Fruit fly (Drosophila melanogaster) whole organism, embryonic: Measurements from ENCODE around the gene Ctu2.

Experiments
- Atf-2 ChIP-seq: fragments of 200-800 bp; sonication (Bioruptor generic); optimal IDR thresholded peaks from 2 replicates; lab custom pipeline; 2016; ENCODE audit warnings: missing biosample characterization, missing genetic modification characterization
- CG10366 ChIP-seq: fragments of 200-800 bp; sonication (Bioruptor generic); IDR thresholded peaks from 2 replicates; pipeline ENCODE4 v1.3.6; 2022; ENCODE audit warnings: missing biosample characterization, missing genetic modification characterization
- CG1233 ChIP-seq: fragments of 200-800 bp; sonication (Bioruptor generic); optimal IDR thresholded peaks from 4 replicates; lab custom pipeline; 2018; ENCODE audit warnings: missing biosample characterization, mild to moderate bottlenecking, missing genetic modification characterization
- CG12744 ChIP-seq: fragments of 200-800 bp; sonication (Bioruptor generic); optimal IDR thresholded peaks from 2 replicates; lab custom pipeline; 2016; ENCODE audit warnings: missing biosample characterization, missing genetic modification characterization
- CG13424 ChIP-seq: fragments of 200-800 bp; sonication (Bioruptor generic); optimal IDR thresholded peaks from 2 replicates; lab custom pipeline; 2019; ENCODE audit warnings: missing biosample characterization, mild to moderate bottlenecking, missing genetic modification characterization, moderate library complexity
- CG17186 ChIP-seq: fragments of 200-800 bp; sonication (Bioruptor generic); optimal IDR thresholded peaks from 3 replicates; lab custom pipeline; 2017; ENCODE audit warnings: missing biosample characterization, missing genetic modification reagents, missing genetic modification characterization
- CG17829 ChIP-seq: fragments of 200-800 bp; optimal IDR thresholded peaks from 2 replicates; lab custom pipeline; 2019; ENCODE audit warnings: missing biosample characterization, mild to moderate bottlenecking, missing genetic modification characterization, moderate library complexity
- CG1832 ChIP-seq: fragments of 200-800 bp; sonication (Bioruptor generic); optimal IDR thresholded peaks from 2 replicates; lab custom pipeline; 2017; ENCODE audit warnings: missing biosample characterization, mild to moderate bottlenecking, missing genetic modification characterization, inconsistent platforms
- CG18476 ChIP-seq: fragments of 200-800 bp; sonication (Bioruptor generic); optimal IDR thresholded peaks from 2 replicates; lab custom pipeline; 2016; ENCODE audit warnings: missing biosample characterization, mild to moderate bottlenecking, missing genetic modification characterization
- CG2116 ChIP-seq: fragments of 200-800 bp; sonication (Bioruptor generic); optimal IDR thresholded peaks from 3 replicates; lab custom pipeline; 2018; ENCODE audit warnings: missing biosample characterization, mild to moderate bottlenecking, missing genetic modification characterization
- CG30020 ChIP-seq: fragments of 200-800 bp; optimal IDR thresholded peaks from 2 replicates; lab custom pipeline; 2019; ENCODE audit warnings: missing biosample characterization, mild to moderate bottlenecking, missing genetic modification characterization, moderate library complexity
- CG31388 ChIP-seq: fragments of 200-800 bp; sonication (Bioruptor generic); optimal IDR thresholded peaks from 2 replicates; lab custom pipeline; 2016; ENCODE audit warnings: missing biosample characterization, missing genetic modification characterization
- CG32767 ChIP-seq: fragments of 200-800 bp; sonication (Bioruptor generic); IDR thresholded peaks from 2 replicates; pipeline ENCODE4 v1.3.6; 2022; ENCODE audit warnings: missing biosample characterization, missing genetic modification characterization
- CG34376 ChIP-seq: fragments of 200-800 bp; sonication (Bioruptor generic); optimal IDR thresholded peaks from 2 replicates; lab custom pipeline; 2018; ENCODE audit warnings: missing biosample characterization, mild to moderate bottlenecking, missing genetic modification characterization
- CG42726 ChIP-seq: fragments of 200-800 bp; sonication (Bioruptor generic); IDR thresholded peaks from 2 replicates; pipeline ENCODE4 v1.3.6; 2022; ENCODE audit warnings: missing biosample characterization, missing genetic modification characterization; ENCODE audit not compliant: partially characterized antibody
- CG4328 ChIP-seq: fragments of 200-800 bp; sonication (Bioruptor generic); optimal IDR thresholded peaks from 3 replicates; lab custom pipeline; 2017; ENCODE audit warnings: missing biosample characterization, missing genetic modification reagents, missing genetic modification characterization
- CG4360 ChIP-seq: fragments of 200-800 bp; sonication (Bioruptor generic); IDR thresholded peaks from 2 replicates; pipeline ENCODE4 v1.3.6; 2022; ENCODE audit warnings: missing biosample characterization, missing genetic modification characterization
- CG4854 ChIP-seq: fragments of 200-800 bp; sonication (Bioruptor generic); optimal IDR thresholded peaks from 2 replicates; lab custom pipeline; 2016; ENCODE audit warnings: missing biosample characterization, missing genetic modification characterization, inconsistent platforms
- CG6175 ChIP-seq: fragments of 200-800 bp; sonication (Bioruptor generic); IDR thresholded peaks from 3 replicates; pipeline ENCODE4 v1.3.6; 2022; ENCODE audit warnings: missing biosample characterization, missing genetic modification characterization
- CG6654 ChIP-seq: fragments of 200-800 bp; sonication (Bioruptor generic); optimal IDR thresholded peaks from 2 replicates; lab custom pipeline; 2017; ENCODE audit warnings: missing biosample characterization, mild to moderate bottlenecking, missing genetic modification characterization
- CG6813 ChIP-seq: fragments of 200-800 bp; sonication (Bioruptor generic); optimal IDR thresholded peaks from 2 replicates; lab custom pipeline; 2017; ENCODE audit warnings: missing biosample characterization, missing genetic modification characterization, mild to moderate bottlenecking, moderate library complexity, missing genetic modification reagents
- CG7987 ChIP-seq: fragments of 200-800 bp; sonication (Bioruptor generic); optimal IDR thresholded peaks from 2 replicates; lab custom pipeline; 2018; ENCODE audit warnings: missing biosample characterization, mild to moderate bottlenecking, missing genetic modification characterization, moderate library complexity
- CG8281 ChIP-seq: fragments of 200-800 bp; sonication (Bioruptor generic); optimal IDR thresholded peaks from 2 replicates; lab custom pipeline; 2018; ENCODE audit warnings: missing biosample characterization, mild to moderate bottlenecking, missing genetic modification characterization, moderate library complexity
- CG8765 ChIP-seq: fragments of 200-800 bp; sonication (Bioruptor generic); IDR thresholded peaks from 2 replicates; pipeline ENCODE4 v1.3.6; 2022; ENCODE audit warnings: missing biosample characterization, missing genetic modification characterization
- Dref ChIP-seq: fragments of 200-800 bp; sonication (Bioruptor generic); IDR thresholded peaks from 2 replicates; pipeline ENCODE4 v1.3.6; 2022; ENCODE audit warnings: missing biosample characterization, missing genetic modification characterization
- Fer2 ChIP-seq: fragments of 200-800 bp; sonication (Bioruptor generic); optimal IDR thresholded peaks from 2 replicates; lab custom pipeline; 2018; ENCODE audit warnings: missing biosample characterization, mild to moderate bottlenecking, missing genetic modification characterization, moderate library complexity
- GATAe ChIP-seq: fragments of 200-800 bp; sonication (Bioruptor generic); conservative IDR thresholded peaks from 2 replicates; pipeline ENCODE4 v1.3.6; 2022; ENCODE audit warnings: missing biosample characterization, missing genetic modification characterization
- Gug ChIP-seq: fragments of 200-800 bp; sonication (Bioruptor generic); IDR thresholded peaks from 4 replicates; pipeline ENCODE4 v1.3.6; 2022; ENCODE audit warnings: missing biosample characterization, missing genetic modification characterization
- Lim3 ChIP-seq: fragments of 200-800 bp; sonication (Bioruptor generic); IDR thresholded peaks from 2 replicates; pipeline ENCODE4 v1.3.6; 2022; ENCODE audit warnings: missing biosample characterization, missing genetic modification characterization
- Lpt ChIP-seq: fragments of >200 bp; optimal IDR thresholded peaks from 2 replicates; lab custom pipeline; 2018; ENCODE audit warnings: missing biosample characterization, missing genetic modification characterization
- Mad ChIP-seq: fragments of 200-800 bp; sonication (Bioruptor generic); optimal IDR thresholded peaks from 2 replicates; lab custom pipeline; 2016; ENCODE audit warnings: missing biosample characterization, missing genetic modification characterization
- NC2α ChIP-seq: fragments of 200-800 bp; sonication (Bioruptor generic); optimal IDR thresholded peaks from 2 replicates; lab custom pipeline; 2016; ENCODE audit warnings: missing biosample characterization, missing genetic modification characterization
- Nf-YA ChIP-seq: fragments of 200-800 bp; sonication (Bioruptor generic); IDR thresholded peaks from 2 replicates; pipeline ENCODE4 v1.3.6; 2022; ENCODE audit warnings: missing biosample characterization, missing genetic modification characterization
- Optix ChIP-seq: fragments of 200-800 bp; sonication (Bioruptor generic); IDR thresholded peaks from 3 replicates; pipeline ENCODE4 v1.3.6; 2022; ENCODE audit warnings: missing biosample characterization, missing genetic modification characterization
- Poxn ChIP-seq: fragments of 200-800 bp; sonication (Bioruptor generic); IDR thresholded peaks from 2 replicates; pipeline ENCODE4 v1.3.6; 2022; ENCODE audit warnings: missing biosample characterization, missing genetic modification characterization
- Sox100B ChIP-seq: fragments of 200-800 bp; sonication (Bioruptor generic); optimal IDR thresholded peaks from 3 replicates; lab custom pipeline; 2018; ENCODE audit warnings: missing biosample characterization, mild to moderate bottlenecking, missing genetic modification characterization
- Stat92E ChIP-seq, 3 experiments: fragments of >200 bp in 2 of 3; fragments of 200-800 bp in 1 of 3; sonication (Bioruptor generic) in 1 of 3; optimal IDR thresholded peaks; 2 replicates each; lab custom pipeline; 2017 to 2019; ENCODE audit warnings: missing biosample characterization in 3 of 3, missing genetic modification characterization in 3 of 3, mild to moderate bottlenecking in 1 of 3, moderate library complexity in 1 of 3
- Taf1 ChIP-seq: fragments of 200-800 bp; sonication (Bioruptor generic); IDR thresholded peaks from 2 replicates; pipeline ENCODE4 v1.3.6; 2022; ENCODE audit warnings: missing biosample characterization, missing genetic modification characterization
- abd-A ChIP-seq: fragments of 200-800 bp; sonication (Bioruptor generic); optimal IDR thresholded peaks from 3 replicates; lab custom pipeline; 2019; ENCODE audit warnings: missing biosample characterization, mild to moderate bottlenecking, missing genetic modification characterization, moderate library complexity
- cad ChIP-seq: fragments of >200 bp; optimal IDR thresholded peaks from 2 replicates; lab custom pipeline; 2017; ENCODE audit warnings: missing biosample characterization, missing genetic modification characterization
- chinmo ChIP-seq: fragments of 200-800 bp; sonication (Bioruptor generic); IDR thresholded peaks from 4 replicates; pipeline ENCODE4 v1.3.6; 2022; ENCODE audit warnings: missing biosample characterization, missing genetic modification characterization; ENCODE audit not compliant: partially characterized antibody
- chm ChIP-seq: fragments of 200-800 bp; sonication (Bioruptor generic); IDR thresholded peaks from 2 replicates; pipeline ENCODE4 v1.3.6; 2022; ENCODE audit warnings: missing biosample characterization, missing genetic modification characterization
- croc ChIP-seq: fragments of 200-800 bp; sonication (Bioruptor generic); conservative IDR thresholded peaks from 3 replicates; pipeline ENCODE4 v1.3.6; 2022; ENCODE audit warnings: missing biosample characterization, missing genetic modification characterization
- crp ChIP-seq, 2 experiments: fragments of 200-800 bp; sonication (Bioruptor generic); optimal IDR thresholded peaks; 2 replicates in 1 of 2; 3 replicates in 1 of 2; lab custom pipeline; 2017; ENCODE audit warnings: missing biosample characterization in 2 of 2, missing genetic modification characterization in 2 of 2, mild to moderate bottlenecking in 1 of 2, moderate library complexity in 1 of 2
- kah ChIP-seq: fragments of 200-800 bp; sonication (Bioruptor generic); optimal IDR thresholded peaks from 2 replicates; lab custom pipeline; 2018; ENCODE audit warnings: missing biosample characterization, mild to moderate bottlenecking, missing genetic modification characterization
- pho ChIP-seq: fragments of 200-800 bp; sonication (Bioruptor generic); optimal IDR thresholded peaks from 2 replicates; lab custom pipeline; 2016; ENCODE audit warnings: missing biosample characterization, missing genetic modification characterization
- ranshi ChIP-seq: fragments of 200-800 bp; sonication (Bioruptor generic); IDR thresholded peaks from 2 replicates; pipeline ENCODE4 v1.3.6; 2022; ENCODE audit warnings: missing biosample characterization, missing genetic modification characterization
- sens-2 ChIP-seq: fragments of 200-800 bp; sonication (Bioruptor generic); IDR thresholded peaks from 2 replicates; pipeline ENCODE4 v1.3.6; 2022; ENCODE audit warnings: missing biosample characterization, missing genetic modification characterization
- tna ChIP-seq: fragments of 200-800 bp; sonication (Bioruptor generic); IDR thresholded peaks from 2 replicates; pipeline ENCODE4 v1.3.6; 2022; ENCODE audit warnings: missing biosample characterization, missing genetic modification characterization; ENCODE audit not compliant: partially characterized antibody
- vfl ChIP-seq: fragments of 200-800 bp; sonication (Bioruptor generic); optimal IDR thresholded peaks from 2 replicates; lab custom pipeline; 2016; ENCODE audit warnings: missing biosample characterization, missing genetic modification characterization
- zfh2 ChIP-seq: fragments of 200-800 bp; sonication (Bioruptor generic); optimal IDR thresholded peaks from 2 replicates; lab custom pipeline; 2016; ENCODE audit warnings: missing biosample characterization, missing genetic modification characterization

The Ctu2 gene

DNA sequence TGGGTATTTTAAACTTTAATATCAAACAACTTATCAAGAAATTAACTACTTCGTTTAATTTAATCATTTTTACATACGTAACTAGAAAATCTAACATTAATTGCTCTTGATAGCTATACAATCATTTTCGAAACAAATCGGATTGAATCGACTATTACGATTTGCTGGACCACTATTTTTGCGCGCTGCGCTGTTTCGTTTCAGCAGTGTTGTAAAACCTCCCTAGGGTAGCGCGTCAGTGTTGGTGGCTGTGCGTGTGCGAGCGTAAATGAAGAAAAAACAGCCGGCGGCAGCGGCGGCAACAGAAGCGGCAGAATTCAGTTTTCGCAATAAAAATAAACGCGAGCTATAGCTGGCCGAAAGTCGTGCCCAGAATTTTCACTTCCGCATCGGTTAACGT is 40.2 kb upstream of the Ctu2 start, which contains the start of gene CG33116 (continued):
- TF ChIP-seq CG17186: peak; percentile 70
- TF ChIP-seq vfl (GFP tag; lab: Kevin White, UChicago): peak; percentile 87
- peak; percentile 76 for TF ChIP-seq CG13424 (tag; lab: Kevin White, UChicago)
- peak; percentile 38 for TF ChIP-seq CG4328 (GFP tag; lab: Kevin White, UChicago)
- peak; percentile 68 for TF ChIP-seq Optix
- TF ChIP-seq CG18476 (GFP tag; lab: Kevin White, UChicago): peak; percentile 78
- TF ChIP-seq CG17829 (tag; lab: Kevin White, UChicago): peak; percentile 86
- TF ChIP-seq Stat92E (GFP tag; optimal IDR thresholded peaks at IDR 0.05; lab: Kevin White, UChicago): peak in 1 of 3 experiments; percentile 18
- peak; percentile 77; the same call in 1 of the 2 replicates for TF ChIP-seq ranshi (GFP tag; lab: Robert Waterston, UW)
- TF ChIP-seq pho: peak; percentile 81
- peak; percentile 70 for TF ChIP-seq CG4854 (GFP tag; lab: Kevin White, UChicago)
- 0 out of 2 replicates have a peak, but pooled peaks have one; percentile 38 for TF ChIP-seq CG4360 (GFP tag; lab: Robert Waterston, UW)
- TF ChIP-seq croc (GFP tag; lab: Robert Waterston, UW): peak; percentile 46; the same call in 2 of the 3 replicates
- peak; percentile 50 for TF ChIP-seq CG6654 (GFP tag; lab: Kevin White, UChicago)
- peak; percentile 61 for TF ChIP-seq CG34376
- no peak; the same call in 1 of the 2 replicates for TF ChIP-seq Nf-YA (GFP tag; lab: Robert Waterston, UW)
- TF ChIP-seq CG6813 (GFP tag; lab: Kevin White, UChicago): peak; percentile 72
- peak; percentile 72 for TF ChIP-seq Sox100B (GFP tag; lab: Kevin White, UChicago)
- 0 out of 2 replicates have a peak, but pooled peaks have one; percentile 54 for TF ChIP-seq CG32767 (GFP tag; lab: Robert Waterston, UW)
- peak; percentile 62; the same call in 1 of the 3 replicates for TF ChIP-seq CG6175 (GFP tag; lab: Robert Waterston, UW)
- peak; percentile 87 for TF ChIP-seq zfh2
- no peak for TF ChIP-seq tna
- peak; percentile 84 for TF ChIP-seq Mad
- TF ChIP-seq Fer2 (tag; lab: Kevin White, UChicago): peak; percentile 32
- peak; percentile 73 for TF ChIP-seq CG7987 (GFP tag; lab: Kevin White, UChicago)
- no peak for TF ChIP-seq Lim3 (GFP tag; lab: Robert Waterston, UW)
- TF ChIP-seq Taf1 (GFP tag; lab: Robert Waterston, UW): peak; percentile 23; the same call in 1 of the 2 replicates
- peak; percentile 45 for TF ChIP-seq CG8281 (tag; lab: Kevin White, UChicago)
- TF ChIP-seq sens-2: no peak
- no peak for TF ChIP-seq GATAe
- TF ChIP-seq Atf-2 (GFP tag; lab: Kevin White, UChicago): peak; percentile 65
- peak; percentile 86 for TF ChIP-seq chm (GFP tag; lab: Robert Waterston, UW)

DNA sequence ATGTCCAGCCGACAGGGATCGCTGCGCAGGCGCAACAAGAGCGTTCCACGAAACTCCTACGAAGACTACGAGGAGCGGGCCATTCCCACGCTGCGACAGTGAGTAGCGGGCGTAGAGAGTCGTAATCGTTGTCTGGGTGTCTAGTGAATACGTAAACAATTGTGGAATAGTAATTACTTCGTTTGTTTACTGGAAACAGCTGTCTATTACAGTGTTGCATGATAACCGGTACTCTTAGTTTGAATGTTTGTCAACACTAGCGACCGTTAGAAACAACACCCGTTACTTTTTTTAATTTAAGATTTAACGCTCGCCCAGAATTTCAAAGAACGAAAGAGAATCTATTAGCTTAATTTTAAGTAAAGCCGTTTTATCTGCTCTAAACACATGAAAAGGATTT is 37.0 kb upstream of the Ctu2 start, which contains the start of gene CG10165:
Gene CG10165, minus strand, starts transcription at position 214 of the 400 bp plus-strand sequence.
- TF ChIP-seq CG10366 (no peak), CG1233 (GFP tag; lab: Kevin White, UChicago) (no peak), cad (no peak), crp (GFP tag; optimal IDR thresholded peaks at IDR 0.05; lab: Kevin White, UChicago) (peak; percentile 49 to 88), CG31388 (GFP tag; lab: Kevin White, UChicago) (no peak), CG1832 (GFP tag; lab: Kevin White, UChicago) (no peak), CG8765 (GFP tag; lab: Robert Waterston, UW) (no peak), Poxn (GFP tag; lab: Robert Waterston, UW) (no peak), CG42726 (GFP tag; lab: Robert Waterston, UW) (no peak), chinmo (GFP tag; lab: Robert Waterston, UW) (no peak), CG2116 (GFP tag; lab: Kevin White, UChicago) (peak; percentile 95), Sox100B (GFP tag; lab: Kevin White, UChicago) (no peak), CG34376 (no peak), Gug (GFP tag; lab: Robert Waterston, UW) (no peak), Lpt (GFP tag; lab: Kevin White, UChicago) (no peak), CG30020 (no peak), NC2α (GFP tag; lab: Kevin White, UChicago) (no peak), CG12744 (GFP tag; lab: Kevin White, UChicago) (no peak), kah (GFP tag; lab: Kevin White, UChicago) (no peak), Stat92E (GFP tag; optimal IDR thresholded peaks at IDR 0.05; lab: Kevin White, UChicago) (no peak), Dref (no peak), abd-A (tag; lab: Kevin White, UChicago) (no peak)
